Fruit fly (Drosophila melanogaster): ENCODE results near the gene Acsf2.

The Acsf2 gene

DNA sequence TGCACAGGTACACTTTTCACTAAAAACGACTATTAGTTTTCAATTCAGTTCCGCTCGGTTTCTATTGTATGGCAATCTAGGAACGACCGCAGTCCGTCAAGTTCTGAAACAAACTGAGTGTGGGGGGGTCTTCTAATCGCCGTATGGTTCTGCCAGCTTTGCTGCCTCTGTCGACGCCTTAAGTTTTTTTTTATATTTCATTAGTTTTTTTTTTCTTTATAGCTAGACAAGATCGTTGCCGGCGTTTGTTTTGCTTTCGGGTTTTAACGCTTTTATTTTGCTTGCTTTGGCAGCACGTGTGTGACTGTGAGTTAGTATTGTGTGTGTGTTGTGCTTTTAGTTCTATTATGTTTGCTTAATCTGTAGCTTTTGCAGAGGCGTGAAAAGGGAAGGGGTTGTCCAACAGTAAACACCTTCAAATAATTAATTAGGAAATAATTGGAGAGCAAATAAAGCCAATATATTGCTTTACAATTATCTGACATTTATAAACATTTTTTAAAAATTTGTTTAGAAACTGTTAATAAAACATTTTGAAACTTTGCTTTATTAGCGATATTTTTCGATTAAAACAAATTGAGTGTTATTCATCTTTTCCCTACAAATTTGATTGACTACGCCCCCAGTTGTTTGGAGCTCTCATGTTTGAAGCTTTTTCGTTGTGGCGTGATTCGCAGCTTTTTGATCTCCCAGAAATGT, at the start of gene Acsf2:
Gene Acsf2 (minus strand): TSS at position 116 of the 699 bp plus-strand sequence.
- peak; percentile 100 for TF ChIP-seq CG2120 (GFP tag; optimal IDR thresholded peaks at IDR 0.05)
- peak; percentile 86 for TF ChIP-seq CG17568 (GFP tag; optimal IDR thresholded peaks at IDR 0.05)
- TF ChIP-seq Pdp1 (GFP tag; optimal IDR thresholded peaks at IDR 0.05) = peak; percentile 91 to 96
- TF ChIP-seq Stat92E (GFP tag; optimal IDR thresholded peaks at IDR 0.05) = no peak
- TF ChIP-seq Drgx (GFP tag; IDR thresholded peaks at IDR 0.05) = peak; percentile 96
- TF ChIP-seq CG17385 (GFP tag; optimal IDR thresholded peaks at IDR 0.05) = peak; percentile 90
- peak; percentile 92 for TF ChIP-seq CG2712 (tag; optimal IDR thresholded peaks at IDR 0.05)
- TF ChIP-seq sqz (GFP tag; optimal IDR thresholded peaks at IDR 0.05) = peak; percentile 60
- TF ChIP-seq CG11085 (GFP tag; IDR thresholded peaks at IDR 0.05) = peak; percentile 96
- TF ChIP-seq CG17328 (GFP tag; IDR thresholded peaks at IDR 0.05) = peak; percentile 71
- peak; percentile 68; the same call in 1 of the 2 replicates for TF ChIP-seq Nf-YA (GFP tag; IDR thresholded peaks at IDR 0.05)
- TF ChIP-seq CG17829 (tag; optimal IDR thresholded peaks at IDR 0.05) = peak; percentile 89
- TF ChIP-seq NC2β (GFP tag; optimal IDR thresholded peaks at IDR 0.05) = peak; percentile 75
- TF ChIP-seq CG18262 (tag; optimal IDR thresholded peaks at IDR 0.05) = peak; percentile 85
- TF ChIP-seq Hr3 (GFP tag; optimal IDR thresholded peaks at IDR 0.05) = peak; percentile 93
- no peak for TF ChIP-seq aop (GFP tag; IDR thresholded peaks at IDR 0.05)
- TF ChIP-seq CG9437 (GFP tag; optimal IDR thresholded peaks at IDR 0.05) = peak; percentile 88
- TF ChIP-seq Scr (GFP tag; IDR thresholded peaks at IDR 0.05; ENCODE audit: partially characterized antibody) = no peak
- TF ChIP-seq CG7786 (GFP tag; optimal IDR thresholded peaks at IDR 0.05) = peak; percentile 98
- TF ChIP-seq Rx (GFP tag; IDR thresholded peaks at IDR 0.05) = peak; percentile 83
- TF ChIP-seq sd (tag; optimal IDR thresholded peaks at IDR 0.05) = peak; percentile 93
- TF ChIP-seq grn (GFP tag; optimal IDR thresholded peaks at IDR 0.05) = peak; percentile 50
- TF ChIP-seq CG9817 (tag; optimal IDR thresholded peaks at IDR 0.05) = peak; percentile 98
- TF ChIP-seq nerfin-1 (tag; optimal IDR thresholded peaks at IDR 0.05) = peak; percentile 77
- peak; percentile 96 for TF ChIP-seq Hsf (GFP tag; optimal IDR thresholded peaks at IDR 0.05)
- TF ChIP-seq bab2 (GFP tag; optimal IDR thresholded peaks at IDR 0.05) = peak; percentile 94
- peak; percentile 99 for TF ChIP-seq CG2678 (tag; optimal IDR thresholded peaks at IDR 0.05)
- no peak for TF ChIP-seq fd64A (GFP tag; optimal IDR thresholded peaks at IDR 0.05)
- peak; percentile 85 for TF ChIP-seq CG8944 (GFP tag; optimal IDR thresholded peaks at IDR 0.05)
- TF ChIP-seq luna (GFP tag; optimal IDR thresholded peaks at IDR 0.05) = peak; percentile 92
- peak; percentile 92 for TF ChIP-seq Xbp1 (GFP tag; optimal IDR thresholded peaks at IDR 0.05)
- TF ChIP-seq Lim3 (GFP tag; IDR thresholded peaks at IDR 0.05) = no peak
- peak; percentile 89 for TF ChIP-seq Sox102F (GFP tag; optimal IDR thresholded peaks at IDR 0.05)
- TF ChIP-seq CG13287 (GFP tag; IDR thresholded peaks at IDR 0.05; ENCODE audit: partially characterized antibody) = no peak; the same call in 1 of the 2 replicates
- peak; percentile 99 for TF ChIP-seq CG3281 (GFP tag; optimal IDR thresholded peaks at IDR 0.05)
- TF ChIP-seq nau (GFP tag; optimal IDR thresholded peaks at IDR 0.05) = peak; percentile 94
- no peak for TF ChIP-seq dati (GFP tag; IDR thresholded peaks at IDR 0.05)
- TF ChIP-seq Sry-β (GFP tag; optimal IDR thresholded peaks at IDR 0.05) = no peak
- TF ChIP-seq NC2α (GFP tag; optimal IDR thresholded peaks at IDR 0.05) = peak; percentile 51
- TF ChIP-seq amos (GFP tag; IDR thresholded peaks at IDR 0.05; ENCODE audit: partially characterized antibody) = no peak; the same call in 1 of the 2 replicates
- TF ChIP-seq CG12299 (tag; optimal IDR thresholded peaks at IDR 0.05) = peak; percentile 94
- TF ChIP-seq p53 (GFP tag; optimal IDR thresholded peaks at IDR 0.05) = peak; percentile 55
- peak; percentile 81 for TF ChIP-seq CG18764 (GFP tag; optimal IDR thresholded peaks at IDR 0.05)
- peak; percentile 95 for TF ChIP-seq org-1 (GFP tag; optimal IDR thresholded peaks at IDR 0.05)
- TF ChIP-seq mld (GFP tag; IDR thresholded peaks at IDR 0.05; ENCODE audit: partially characterized antibody) = no peak
- TF ChIP-seq CG6272 (GFP tag; IDR thresholded peaks at IDR 0.05) = peak; percentile 94
- peak; percentile 88 for TF ChIP-seq NK7.1 (GFP tag; optimal IDR thresholded peaks at IDR 0.05)
- TF ChIP-seq CG1832 (GFP tag; optimal IDR thresholded peaks at IDR 0.05) = no peak
- peak; percentile 95 for TF ChIP-seq CG9727 (GFP tag; optimal IDR thresholded peaks at IDR 0.05)

All from whole organism, embryonic.